Worm (Caenorhabditis elegans) whole organism, L3 larva: ENCODE measurements around the gene T04H1.12.

Experiments
- ceh-28 ChIP-seq: fragments of 150-350 bp; optimal IDR thresholded peaks from 2 replicates; lab custom pipeline; 2014; ENCODE audit warnings: missing biosample characterization, missing genetic modification reagents, missing genetic modification characterization
- ceh-82 ChIP-seq: fragments of 150-350 bp; optimal IDR thresholded peaks from 2 replicates; lab custom pipeline; 2014; ENCODE audit warnings: missing biosample characterization, missing genetic modification characterization
- daf-12 ChIP-seq: fragments of 150-350 bp; optimal IDR thresholded peaks from 2 replicates; lab custom pipeline; 2014; ENCODE audit warnings: missing biosample characterization, missing genetic modification reagents, missing genetic modification characterization
- fos-1 ChIP-seq: fragments of 150-350 bp; optimal IDR thresholded peaks from 2 replicates; lab custom pipeline; 2014; ENCODE audit warnings: missing biosample characterization, missing genetic modification characterization
- nhr-23 ChIP-seq: fragments of 150-350 bp; optimal IDR thresholded peaks from 2 replicates; lab custom pipeline; 2014; ENCODE audit warnings: missing biosample characterization, missing genetic modification reagents, missing genetic modification characterization
- nhr-237 ChIP-seq: fragments of 150-350 bp; optimal IDR thresholded peaks from 2 replicates; lab custom pipeline; 2014; ENCODE audit warnings: missing biosample characterization, missing genetic modification characterization
- pha-4 ChIP-seq: fragments of 150-350 bp; optimal IDR thresholded peaks from 2 replicates; lab custom pipeline; 2014; ENCODE audit warnings: missing biosample characterization, missing genetic modification reagents, missing genetic modification characterization
- pqm-1 ChIP-seq: fragments of 150-350 bp; optimal IDR thresholded peaks from 2 replicates; lab custom pipeline; 2017; ENCODE audit warnings: missing biosample characterization, missing genetic modification characterization, inconsistent platforms

ce11 chrV:12295520-12295919, 40.1 kb downstream of the T04H1.12 start:
- TF ChIP-seq fos-1 (tag; lab: Kevin White, UChicago) (no peak), nhr-237 (no peak), ceh-28 (tag; lab: Kevin White, UChicago) (no peak), pha-4 (tag; lab: Kevin White, UChicago) (no peak), ceh-82 (tag; lab: Kevin White, UChicago) (no peak), nhr-23 (no peak), pqm-1 (tag; lab: Kevin White, UChicago) (no peak), daf-12 (tag; lab: Kevin White, UChicago) (no peak)
